Worm (Caenorhabditis elegans) whole organism, late embryonic: ENCODE measurements around the gene rad-50.

ENCODE experiments used
- C38D4.7 ChIP-seq: fragments of 200-800 bp; sonication (Bioruptor generic); optimal IDR thresholded peaks from 2 replicates; lab custom pipeline; 2018; ENCODE audit warnings: mild to moderate bottlenecking, missing genetic modification characterization, moderate library complexity, missing compliant biosample characterization
- K02D7.2 ChIP-seq: sonication (generic microtip); optimal IDR thresholded peaks from 2 replicates; lab custom pipeline; 2017; ENCODE audit warnings: mild to moderate bottlenecking, missing genetic modification characterization, missing compliant biosample characterization
- K09A11.1 ChIP-seq: sonication (generic microtip); optimal IDR thresholded peaks from 2 replicates; lab custom pipeline; 2017; ENCODE audit warnings: antibody characterized with exemption, mild to moderate bottlenecking, missing genetic modification characterization, missing compliant biosample characterization; ENCODE audit not compliant: insufficient read depth
- ahr-1 ChIP-seq: sonication (generic microtip); optimal IDR thresholded peaks from 2 replicates; lab custom pipeline; 2016; ENCODE audit warnings: missing genetic modification characterization, missing compliant biosample characterization
- ceh-18 ChIP-seq: sonication (generic microtip); optimal IDR thresholded peaks from 2 replicates; lab custom pipeline; 2016; ENCODE audit warnings: missing genetic modification characterization, missing compliant biosample characterization
- ceh-19 ChIP-seq: fragments of 200-800 bp; sonication (Bioruptor generic); optimal IDR thresholded peaks from 2 replicates; lab custom pipeline; 2018; ENCODE audit warnings: mild to moderate bottlenecking, missing genetic modification characterization, missing compliant biosample characterization
- ceh-2 ChIP-seq: sonication (generic microtip); optimal IDR thresholded peaks from 2 replicates; lab custom pipeline; 2016; ENCODE audit warnings: missing genotype, missing genetic modification characterization, missing compliant biosample characterization
- ceh-22 ChIP-seq: sonication (generic microtip); optimal IDR thresholded peaks from 2 replicates; lab custom pipeline; 2017; ENCODE audit warnings: missing biosample characterization, missing genetic modification characterization
- ceh-24 ChIP-seq: sonication (generic microtip); optimal IDR thresholded peaks from 2 replicates; lab custom pipeline; 2016; ENCODE audit warnings: mild to moderate bottlenecking, missing genetic modification characterization, missing compliant biosample characterization
- ceh-31 ChIP-seq: sonication (generic microtip); optimal IDR thresholded peaks from 2 replicates; lab custom pipeline; 2016; ENCODE audit warnings: missing genetic modification characterization, missing compliant biosample characterization
- ceh-34 ChIP-seq: sonication (generic microtip); optimal IDR thresholded peaks from 2 replicates; lab custom pipeline; 2016; ENCODE audit warnings: mild to moderate bottlenecking, missing genetic modification characterization, missing compliant biosample characterization
- ceh-48 ChIP-seq: sonication (generic microtip); optimal IDR thresholded peaks from 2 replicates; lab custom pipeline; 2016; ENCODE audit warnings: missing genetic modification characterization, inconsistent platforms, missing compliant biosample characterization
- ceh-9 ChIP-seq: sonication (generic microtip); optimal IDR thresholded peaks from 2 replicates; lab custom pipeline; 2016; ENCODE audit warnings: mild to moderate bottlenecking, missing genetic modification characterization, inconsistent platforms, missing compliant biosample characterization
- dve-1 ChIP-seq: sonication (generic microtip); optimal IDR thresholded peaks from 2 replicates; lab custom pipeline; 2017; ENCODE audit warnings: antibody characterized with exemption, mild to moderate bottlenecking, missing genetic modification characterization, missing compliant biosample characterization
- hlh-15 ChIP-seq: sonication (generic microtip); optimal IDR thresholded peaks from 2 replicates; lab custom pipeline; 2016; ENCODE audit warnings: missing genetic modification characterization, missing compliant biosample characterization
- hlh-30 ChIP-seq: sonication (generic microtip); optimal IDR thresholded peaks from 2 replicates; lab custom pipeline; 2017; ENCODE audit warnings: antibody characterized with exemption, missing genetic modification characterization, missing compliant biosample characterization; ENCODE audit not compliant: insufficient read depth
- hlh-6 ChIP-seq: sonication (generic microtip); optimal IDR thresholded peaks from 2 replicates; lab custom pipeline; 2016; ENCODE audit warnings: missing genotype, missing genetic modification characterization, missing compliant biosample characterization
- hlh-8 ChIP-seq: sonication (generic microtip); optimal IDR thresholded peaks from 2 replicates; lab custom pipeline; 2016; ENCODE audit warnings: missing genotype, missing genetic modification characterization, missing compliant biosample characterization
- lin-11 ChIP-seq: fragments of 200-800 bp; sonication (Bioruptor generic); optimal IDR thresholded peaks from 2 replicates; lab custom pipeline; 2018; ENCODE audit warnings: mild to moderate bottlenecking, missing genetic modification characterization, missing compliant biosample characterization
- madf-2 ChIP-seq: sonication (generic microtip); optimal IDR thresholded peaks from 2 replicates; lab custom pipeline; 2017; ENCODE audit warnings: missing genetic modification characterization, missing compliant biosample characterization
- nfya-1 ChIP-seq: sonication (generic microtip); optimal IDR thresholded peaks from 2 replicates; lab custom pipeline; 2017; ENCODE audit warnings: missing genetic modification characterization, mild to moderate bottlenecking, missing compliant biosample characterization, antibody characterized with exemption, moderate library complexity
- nhr-11 ChIP-seq: fragments of 150-350 bp; optimal IDR thresholded peaks from 2 replicates; lab custom pipeline; 2014; ENCODE audit warnings: missing biosample characterization, missing genetic modification characterization
- npax-4 ChIP-seq: sonication (generic microtip); optimal IDR thresholded peaks from 2 replicates; lab custom pipeline; 2016; ENCODE audit warnings: missing genetic modification characterization, missing compliant biosample characterization
- pat-9 ChIP-seq: fragments of 200-800 bp; sonication (Bioruptor generic); optimal IDR thresholded peaks from 2 replicates; lab custom pipeline; 2018; ENCODE audit warnings: mild to moderate bottlenecking, missing genetic modification characterization, moderate library complexity, missing compliant biosample characterization
- pax-1 ChIP-seq: fragments of 150-350 bp; optimal IDR thresholded peaks from 2 replicates; lab custom pipeline; 2014; ENCODE audit warnings: missing biosample characterization, missing genetic modification characterization
- pha-2 ChIP-seq: sonication (generic microtip); optimal IDR thresholded peaks from 2 replicates; lab custom pipeline; 2017; ENCODE audit warnings: mild to moderate bottlenecking, missing genetic modification characterization, missing compliant biosample characterization
- pqm-1 ChIP-seq: sonication (generic microtip); optimal IDR thresholded peaks from 2 replicates; lab custom pipeline; 2016; ENCODE audit warnings: missing genetic modification characterization, missing compliant biosample characterization
- ref-2 ChIP-seq: sonication (generic microtip); optimal IDR thresholded peaks from 2 replicates; lab custom pipeline; 2016; ENCODE audit warnings: missing genetic modification characterization, missing compliant biosample characterization
- rnt-1 ChIP-seq: sonication (generic microtip); optimal IDR thresholded peaks from 2 replicates; lab custom pipeline; 2016; ENCODE audit warnings: missing genetic modification characterization, missing compliant biosample characterization
- sdc-2 ChIP-seq: sonication (generic microtip); optimal IDR thresholded peaks from 2 replicates; lab custom pipeline; 2016; ENCODE audit warnings: missing genotype, missing genetic modification characterization, missing compliant biosample characterization
- sox-2 ChIP-seq: fragments of 200-800 bp; sonication (Bioruptor generic); IDR thresholded peaks from 2 replicates; pipeline ENCODE4 v1.3.6; 2022; ENCODE audit warnings: missing genetic modification reagents, missing genetic modification characterization, missing compliant biosample characterization
- tbx-2 ChIP-seq: sonication (generic microtip); optimal IDR thresholded peaks from 2 replicates; lab custom pipeline; 2016; ENCODE audit warnings: missing genetic modification characterization, missing compliant biosample characterization
- tbx-7 ChIP-seq: sonication (generic microtip); optimal IDR thresholded peaks from 2 replicates; lab custom pipeline; 2016; ENCODE audit warnings: missing genotype, missing genetic modification characterization, missing compliant biosample characterization
- unc-3 ChIP-seq, 2 experiments: fragments of 200-800 bp in 1 of 2; sonication (Bioruptor generic) in 1 of 2; sonication (generic microtip) in 1 of 2; conservative IDR thresholded peaks in 1 of 2; optimal IDR thresholded peaks in 1 of 2; 2 replicates each; pipeline versions ENCODE4 v1.3.6 to Lab custom; 2016 to 2022; ENCODE audit warnings: missing compliant biosample characterization in 2 of 2, missing genetic modification characterization in 2 of 2, missing genetic modification reagents in 1 of 2
- unc-55 ChIP-seq: sonication (generic microtip); optimal IDR thresholded peaks from 2 replicates; lab custom pipeline; 2017; ENCODE audit warnings: missing biosample characterization, missing genetic modification reagents, missing genetic modification characterization
- zip-5 ChIP-seq: sonication (generic microtip); optimal IDR thresholded peaks from 2 replicates; lab custom pipeline; 2016; ENCODE audit warnings: missing genetic modification characterization, missing compliant biosample characterization
- ztf-16 ChIP-seq: sonication (generic microtip); optimal IDR thresholded peaks from 2 replicates; lab custom pipeline; 2017; ENCODE audit warnings: missing genetic modification characterization, missing compliant biosample characterization

rad-50 gene

DNA sequence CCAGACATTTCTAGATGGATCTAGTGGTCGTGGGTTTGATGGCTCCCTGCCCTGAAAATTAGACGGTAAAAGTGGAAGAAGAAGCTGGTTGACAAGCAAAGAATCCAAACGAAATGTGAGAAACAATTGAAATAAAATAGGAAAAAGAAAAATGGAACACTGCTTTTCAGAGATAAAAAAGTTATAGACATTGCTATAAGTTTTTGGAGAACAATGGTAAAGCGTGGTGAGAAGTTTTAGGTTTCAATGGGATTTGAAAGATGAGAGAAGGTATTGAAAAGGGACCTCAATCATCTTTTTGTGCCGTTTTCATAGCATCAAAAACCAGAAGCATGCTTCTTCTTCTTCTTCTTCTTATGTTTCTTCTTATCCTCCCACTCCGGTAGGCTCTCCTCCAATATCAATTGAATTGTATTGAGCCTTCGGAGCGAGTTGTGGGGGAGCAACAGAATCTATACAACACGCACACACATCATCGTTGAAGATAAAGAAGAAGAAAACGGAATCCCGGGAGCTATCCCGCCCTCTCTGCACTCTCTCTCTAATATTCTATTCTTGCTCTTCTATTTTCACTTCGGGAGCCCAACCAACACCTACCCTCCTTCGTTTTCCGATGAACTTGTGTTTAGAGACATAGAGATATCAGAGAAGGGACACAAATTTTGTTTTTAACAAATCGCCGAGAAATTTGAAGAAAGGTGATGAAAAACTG lies 11.0 kb upstream of the rad-50 start, which contains the start of gene myo-3:
Gene myo-3 (minus strand): TSS at position 51 of the 712 bp plus-strand sequence.
- TF ChIP-seq nfya-1 (tag; lab: Kevin White, UChicago) (peak; percentile 12), npax-4 (tag; lab: Kevin White, UChicago) (no peak), tbx-2 (tag; lab: Kevin White, UChicago) (no peak), pax-1 (tag; lab: Kevin White, UChicago) (no peak), rnt-1 (tag; lab: Kevin White, UChicago) (peak; percentile 37), K02D7.2 (no peak), K09A11.1 (tag; lab: Kevin White, UChicago) (no peak), pat-9 (tag; lab: Kevin White, UChicago) (no peak), ceh-18 (tag; lab: Kevin White, UChicago) (peak; percentile 80), ceh-34 (tag; lab: Kevin White, UChicago) (peak; percentile 22), ref-2 (no peak)

- TF ChIP-seq ceh-9 (tag; lab: Kevin White, UChicago) (no peak), zip-5 (tag; lab: Kevin White, UChicago) (no peak), unc-55 (GFP tag; lab: Kevin White, UChicago) (peak; percentile 15), ceh-18 (tag; lab: Kevin White, UChicago) (peak; percentile 27), nfya-1 (tag; lab: Kevin White, UChicago) (peak; percentile 23), ceh-19 (no peak), ceh-31 (no peak), pha-2 (tag; lab: Kevin White, UChicago) (no peak)
Observed at ce11 chrV:12235502-12235901, 9.9 kb upstream of the rad-50 start.

DNA sequence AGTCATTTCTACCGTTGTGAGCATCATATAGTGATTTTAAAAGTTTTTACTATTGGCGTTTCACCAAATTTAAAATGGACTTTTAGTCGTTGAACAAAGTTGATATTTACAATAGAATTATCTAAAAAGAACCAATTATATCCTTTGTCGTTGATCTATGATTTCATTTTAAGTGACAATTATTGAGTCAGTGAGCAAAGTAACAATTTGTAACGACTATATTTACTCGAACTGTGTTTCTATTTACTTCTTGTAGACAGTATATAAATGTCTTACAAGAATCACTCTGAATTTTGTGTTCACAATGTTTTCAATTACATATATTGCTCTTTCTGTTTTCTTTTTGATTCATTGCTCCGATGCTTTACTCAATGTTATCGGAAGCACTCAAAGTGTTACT lies 4.3 kb upstream of the rad-50 start, which contains the start of gene ttr-22:
Gene ttr-22 (plus strand): TSS at position 301 of the 400 bp plus-strand sequence.
- no peak for TF ChIP-seq ceh-22
- no peak for TF ChIP-seq hlh-15 (tag; lab: Kevin White, UChicago)
- no peak for TF ChIP-seq hlh-30
- TF ChIP-seq madf-2 (tag; lab: Kevin White, UChicago): no peak
- no peak for TF ChIP-seq ceh-24 (tag; lab: Kevin White, UChicago)
- TF ChIP-seq pat-9 (tag; lab: Kevin White, UChicago): no peak
- TF ChIP-seq sox-2 (GFP tag; lab: Robert Waterston, UW): no peak
- no peak for TF ChIP-seq hlh-6 (tag; lab: Kevin White, UChicago)
- TF ChIP-seq pqm-1 (tag; lab: Kevin White, UChicago): no peak
- TF ChIP-seq ceh-18 (tag; lab: Kevin White, UChicago): no peak
- no peak for TF ChIP-seq ceh-2 (tag; lab: Kevin White, UChicago)

DNA sequence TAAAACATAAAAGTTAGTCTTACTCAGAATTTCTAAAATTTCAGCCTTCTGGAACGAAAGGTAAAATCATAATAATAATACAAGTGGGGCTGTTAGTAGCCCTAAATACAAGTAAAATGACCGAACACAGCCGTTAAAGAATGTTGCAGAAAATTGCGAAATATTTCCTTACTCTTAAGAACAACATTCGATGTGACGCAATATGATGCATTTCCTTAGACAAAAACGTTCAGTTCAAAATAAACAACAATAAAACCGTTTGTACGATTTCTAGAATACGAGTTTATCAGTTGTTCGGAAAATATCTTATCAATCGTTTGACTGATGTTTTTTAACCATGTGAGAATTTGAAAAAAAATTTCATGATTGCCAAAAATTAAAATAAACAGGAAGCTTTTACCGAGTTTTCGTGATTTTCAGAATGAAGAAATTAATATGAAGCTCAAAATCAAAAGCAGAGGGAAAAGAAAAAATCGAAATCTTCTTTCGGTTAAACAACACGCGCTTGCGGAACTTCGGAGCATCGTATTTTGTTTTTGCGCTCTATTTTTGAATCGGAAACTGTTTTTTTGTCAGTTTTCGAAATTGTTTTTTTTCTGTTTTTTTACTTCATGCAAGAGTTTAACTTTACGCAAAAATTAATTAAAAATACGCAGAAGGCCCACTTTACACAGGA lies 469 bp downstream of the rad-50 start:
- TF ChIP-seq C38D4.7 (GFP tag; lab: Kevin White, UChicago): no peak
- TF ChIP-seq ceh-48 (tag; lab: Kevin White, UChicago): peak; percentile 1

DNA sequence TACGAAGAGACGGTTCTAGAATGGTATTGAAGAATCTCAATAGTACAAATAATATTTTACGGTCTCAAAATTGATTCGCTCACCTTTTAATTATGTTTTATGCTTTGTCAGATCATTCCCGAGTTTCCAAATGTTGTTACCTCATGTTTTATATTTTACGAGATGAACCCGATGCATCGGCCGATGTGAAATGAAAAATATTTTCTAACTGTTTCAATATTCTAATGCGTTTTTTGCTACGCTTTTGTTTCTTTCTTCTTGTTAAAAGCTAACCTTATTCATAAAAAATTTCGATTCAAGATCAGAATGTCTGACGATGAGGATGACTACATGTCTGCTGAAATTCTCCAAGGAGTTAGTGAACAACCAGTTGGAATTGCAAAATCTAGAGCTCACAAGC lies 5.6 kb downstream of the rad-50 start, which contains the start of gene T04H1.5:
Gene T04H1.5 (plus strand): TSS at position 301 of the 400 bp plus-strand sequence.
- TF ChIP-seq ceh-18 (tag; lab: Kevin White, UChicago) (no peak), ceh-24 (tag; lab: Kevin White, UChicago) (no peak), hlh-8 (tag; lab: Kevin White, UChicago) (no peak), lin-11 (tag; lab: Kevin White, UChicago) (no peak), ceh-2 (tag; lab: Kevin White, UChicago) (no peak), ahr-1 (tag; lab: Kevin White, UChicago) (no peak), nhr-11 (tag; lab: Kevin White, UChicago) (no peak), ztf-16 (tag; lab: Kevin White, UChicago) (no peak), ref-2 (no peak), npax-4 (tag; lab: Kevin White, UChicago) (no peak), nfya-1 (tag; lab: Kevin White, UChicago) (no peak), dve-1 (tag; lab: Kevin White, UChicago) (no peak), tbx-2 (tag; lab: Kevin White, UChicago) (no peak), sdc-2 (tag; lab: Kevin White, UChicago) (no peak), tbx-7 (tag; lab: Kevin White, UChicago) (no peak), pqm-1 (tag; lab: Kevin White, UChicago) (no peak), K02D7.2 (no peak), unc-3 (GFP tag; conservative IDR thresholded peaks at IDR 0.05; lab: Robert Waterston, UW) (no peak), unc-3 (tag; optimal IDR thresholded peaks at IDR 0.05; lab: Kevin White, UChicago) (no peak)
- TF ChIP-seq, all 69 proteins: peak for 0
